Worm (Caenorhabditis elegans) whole organism, L2 larva: ENCODE results near the gene K07E1.1.

Source experiments
- ama-1 ChIP-seq: fragments of 150-350 bp; optimal IDR thresholded peaks from 2 replicates; lab custom pipeline; 2018; ENCODE audit warnings: inconsistent platforms
- ceh-82 ChIP-seq: fragments of 150-350 bp; optimal IDR thresholded peaks from 2 replicates; lab custom pipeline; 2014; ENCODE audit warnings: missing biosample characterization, missing genetic modification characterization
- egl-27 ChIP-seq: sonication (generic microtip); optimal IDR thresholded peaks from 3 replicates; lab custom pipeline; 2017; ENCODE audit warnings: missing biosample characterization, missing genetic modification reagents, missing genetic modification characterization
- elt-1 ChIP-seq: fragments of 150-350 bp; optimal IDR thresholded peaks from 2 replicates; lab custom pipeline; 2014; ENCODE audit warnings: missing biosample characterization, missing genetic modification characterization
- lin-13 ChIP-seq: fragments of 150-350 bp; optimal IDR thresholded peaks from 2 replicates; lab custom pipeline; 2014; ENCODE audit warnings: missing biosample characterization, missing genetic modification reagents, missing genetic modification characterization
- mbf-1 ChIP-seq: sonication (generic microtip); optimal IDR thresholded peaks from 2 replicates; lab custom pipeline; 2017; ENCODE audit warnings: missing biosample characterization, missing genetic modification characterization
- mdl-1 ChIP-seq, 2 experiments: fragments of 150-350 bp in 1 of 2; sonication (generic microtip) in 1 of 2; optimal IDR thresholded peaks; 2 replicates each; lab custom pipeline; 2017; ENCODE audit warnings: missing biosample characterization in 2 of 2, missing genetic modification characterization in 2 of 2
- nhr-25 ChIP-seq: fragments of 150-350 bp; sonication (generic microtip); optimal IDR thresholded peaks from 3 replicates; lab custom pipeline; 2014; ENCODE audit warnings: missing biosample characterization, missing genetic modification characterization
- nhr-6 ChIP-seq: fragments of 150-350 bp; optimal IDR thresholded peaks from 2 replicates; lab custom pipeline; 2014; ENCODE audit warnings: missing biosample characterization, missing genetic modification characterization
- sma-9 ChIP-seq, 2 experiments: fragments of 150-350 bp in 1 of 2; sonication (generic microtip) in 1 of 2; optimal IDR thresholded peaks; 2 replicates each; lab custom pipeline; 2014 to 2016; ENCODE audit warnings: missing genetic modification characterization in 2 of 2, mild to moderate bottlenecking in 1 of 2, missing biosample characterization in 1 of 2, missing compliant biosample characterization in 1 of 2, missing genetic modification reagents in 1 of 2, moderate library complexity in 1 of 2
- unc-62 ChIP-seq: fragments of 150-350 bp; optimal IDR thresholded peaks from 2 replicates; lab custom pipeline; 2014; ENCODE audit warnings: missing biosample characterization, missing genetic modification reagents, missing genetic modification characterization

ce11 chrII:4600818-4601217, 49.9 kb downstream of the K07E1.1 start:
- no peak for TF ChIP-seq nhr-6
- no peak for TF ChIP-seq nhr-25 (tag; lab: Kevin White, UChicago)
- TF ChIP-seq lin-13 (GFP tag; lab: Kevin White, UChicago): no peak
- TF ChIP-seq unc-62 (GFP tag; lab: Kevin White, UChicago): no peak
- TF ChIP-seq sma-9 (GFP tag; optimal IDR thresholded peaks at IDR 0.05; lab: Kevin White, UChicago): no peak
- no peak for TF ChIP-seq sma-9 (tag; optimal IDR thresholded peaks at IDR 0.05; lab: Kevin White, UChicago)
- TF ChIP-seq ama-1 (lab: Kevin White, UChicago): no peak
- no peak for TF ChIP-seq mbf-1 (tag; lab: Kevin White, UChicago)
- TF ChIP-seq ceh-82: no peak
- no peak for TF ChIP-seq egl-27 (tag; lab: Kevin White, UChicago)
- TF ChIP-seq mdl-1 (tag; optimal IDR thresholded peaks at IDR 0.05; lab: Kevin White, UChicago): no peak
- TF ChIP-seq elt-1: no peak
